Worm (Caenorhabditis elegans) whole organism, L4 larva: ENCODE data around the gene nhr-246.

ENCODE experiments used
- aha-1 ChIP-seq: fragments of 150-350 bp; peaks from one replicate; lab custom pipeline; 2014; ENCODE audit warnings: missing biosample characterization, missing genetic modification characterization
- hlh-30 ChIP-seq: sonication (generic microtip); optimal IDR thresholded peaks from 2 replicates; lab custom pipeline; 2017; ENCODE audit warnings: antibody characterized with exemption, mild to moderate bottlenecking, missing genetic modification characterization, missing compliant biosample characterization; ENCODE audit not compliant: insufficient read depth
- lin-29 ChIP-seq: fragments of 200-800 bp; sonication (Bioruptor generic); IDR thresholded peaks from 2 replicates; pipeline ENCODE4 v1.3.6; 2022; ENCODE audit warnings: missing genetic modification reagents, missing genetic modification characterization, missing compliant biosample characterization
- nhr-102 ChIP-seq: sonication (generic microtip); optimal IDR thresholded peaks from 2 replicates; lab custom pipeline; 2016; ENCODE audit warnings: mild to moderate bottlenecking, missing genetic modification characterization, moderate library complexity, missing compliant biosample characterization
- nhr-111 ChIP-seq: fragments of 200-800 bp; sonication (Bioruptor generic); optimal IDR thresholded peaks from 2 replicates; lab custom pipeline; 2018; ENCODE audit warnings: mild to moderate bottlenecking, missing genetic modification characterization, missing compliant biosample characterization
- nhr-28 ChIP-seq: fragments of 150-350 bp; optimal IDR thresholded peaks from 2 replicates; lab custom pipeline; 2014; ENCODE audit warnings: missing biosample characterization, missing genetic modification characterization
- unc-62 ChIP-seq, 3 experiments: fragments of 150-350 bp in 1 of 3; sonication (generic microtip); optimal IDR thresholded peaks in 2 of 3; peaks in 1 of 3; 1 replicate in 1 of 3; 2 replicates in 2 of 3; lab custom pipeline; 2014 to 2017; ENCODE audit warnings: missing biosample characterization in 3 of 3, missing genetic modification characterization in 3 of 3, missing genetic modification reagents in 3 of 3, missing genotype in 1 of 3

The nhr-246 gene

DNA sequence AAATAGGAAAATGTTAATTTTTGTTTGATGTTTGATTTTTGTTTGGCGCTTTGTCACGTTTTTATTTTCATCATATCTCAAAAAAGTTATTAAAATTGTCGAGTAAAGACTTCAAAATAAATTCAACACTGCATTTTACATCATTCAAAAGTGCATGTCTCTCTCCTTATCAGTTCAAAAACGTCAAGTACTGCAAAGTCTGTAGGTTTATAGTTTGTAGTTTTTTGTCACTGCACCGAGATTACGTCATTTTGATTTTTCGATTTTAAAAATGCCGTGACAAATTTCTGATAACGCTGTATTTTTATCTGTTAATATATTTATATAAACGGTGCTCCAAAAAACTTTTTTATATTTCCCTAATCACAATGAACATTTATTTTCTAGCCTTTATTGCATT is 38.4 kb downstream of the nhr-246 start, which contains the start of gene C29F3.7 (continued):
- TF ChIP-seq hlh-30, result no peak
- no peak for TF ChIP-seq aha-1 (tag; lab: Kevin White, UChicago)
- no peak for TF ChIP-seq lin-29 (GFP tag; lab: Robert Waterston, UW)

- peak; percentile 14 for TF ChIP-seq nhr-28 (tag; lab: Kevin White, UChicago)
These were observed 45.1 kb downstream of the nhr-246 start, which contains the start of gene ech-1.1 for ce11 chrV:15361412-15361811. TSS of gene ech-1.1 (minus strand) at chrV:15361512.

ce11 chrV:15367770-15368169 is 51.5 kb downstream of the nhr-246 start:
- TF ChIP-seq nhr-111 (GFP tag; lab: Kevin White, UChicago) (no peak), unc-62 (GFP tag; optimal IDR thresholded peaks at IDR 0.05 in 1 of 2; lab: Kevin White, UChicago) (peak in 1 of 2 experiments; percentile 95), unc-62 (tag; optimal IDR thresholded peaks at IDR 0.05; lab: Kevin White, UChicago) (no peak), nhr-102 (no peak)
